Worm (Caenorhabditis elegans) whole organism, mixed stage, embryonic: ENCODE data around the gene C17A2.7.

Source experiments
- ceh-39 ChIP-seq: fragments of 150-350 bp; optimal IDR thresholded peaks from 2 replicates; lab custom pipeline; 2014; ENCODE audit warnings: missing biosample characterization, missing genetic modification characterization
- ces-1 ChIP-seq: fragments of 150-350 bp; optimal IDR thresholded peaks from 2 replicates; lab custom pipeline; 2014; ENCODE audit warnings: missing biosample characterization, missing genetic modification reagents, missing genetic modification characterization
- cnd-1 ChIP-seq: fragments of 200-800 bp; sonication (Bioruptor generic); optimal IDR thresholded peaks from 2 replicates; lab custom pipeline; 2018; ENCODE audit warnings: mild to moderate bottlenecking, missing genetic modification characterization, missing compliant biosample characterization
- drap-1 ChIP-seq: fragments of 200-800 bp; sonication (Bioruptor generic); optimal IDR thresholded peaks from 3 replicates; lab custom pipeline; 2018; ENCODE audit warnings: mild to moderate bottlenecking, missing genetic modification characterization, missing compliant biosample characterization
- lin-32 ChIP-seq: fragments of 200-800 bp; sonication (Bioruptor generic); optimal IDR thresholded peaks from 2 replicates; lab custom pipeline; 2018; ENCODE audit warnings: mild to moderate bottlenecking, missing genetic modification characterization, missing compliant biosample characterization
- mls-2 ChIP-seq: sonication (generic microtip); optimal IDR thresholded peaks from 2 replicates; lab custom pipeline; 2016; ENCODE audit warnings: mild to moderate bottlenecking, missing genetic modification characterization, moderate library complexity, missing compliant biosample characterization
- snpc-4 ChIP-seq: fragments of 150-350 bp; optimal IDR thresholded peaks from 2 replicates; lab custom pipeline; 2014; ENCODE audit warnings: missing biosample characterization, missing genetic modification characterization
- unc-39 ChIP-seq: fragments of 150-350 bp; optimal IDR thresholded peaks from 2 replicates; lab custom pipeline; 2014; ENCODE audit warnings: missing biosample characterization, missing genetic modification characterization

The C17A2.7 gene

ce11 chrII:3793336-3793735 lies 49.9 kb downstream of the C17A2.7 start, which contains the start of gene fbxb-99:
fbxb-99 (minus strand) TSS chrII:3793436.
- no peak for TF ChIP-seq unc-39 (tag; lab: Kevin White, UChicago)
- no peak for TF ChIP-seq snpc-4 (tag; lab: Kevin White, UChicago)
- TF ChIP-seq drap-1: no peak
- no peak for TF ChIP-seq ces-1 (GFP tag; lab: Kevin White, UChicago)
- TF ChIP-seq ceh-39 (tag; lab: Kevin White, UChicago): no peak
- TF ChIP-seq lin-32 (GFP tag; lab: Kevin White, UChicago): no peak
- no peak for TF ChIP-seq mls-2
- no peak for TF ChIP-seq cnd-1 (tag; lab: Kevin White, UChicago)
